Fruit fly (Drosophila melanogaster) whole organism, embryonic: ENCODE results near the gene Jon25Bi.
A peak's percentile ranks its signal among the peaks of the same experiment; 100 is the strongest.

Source experiments
- Atf-2 ChIP-seq: fragments of 200-800 bp; sonication (Bioruptor generic); optimal IDR thresholded peaks from 2 replicates; lab custom pipeline; 2016; ENCODE audit warnings: missing biosample characterization, missing genetic modification characterization
- Bteb2 ChIP-seq: fragments of 200-800 bp; sonication (Bioruptor generic); optimal IDR thresholded peaks from 2 replicates; lab custom pipeline; 2016; ENCODE audit warnings: missing biosample characterization, missing genetic modification characterization
- CG10209 ChIP-seq: fragments of 200-800 bp; sonication (Bioruptor generic); optimal IDR thresholded peaks from 3 replicates; lab custom pipeline; 2017; ENCODE audit warnings: missing biosample characterization, mild to moderate bottlenecking, missing genetic modification characterization, missing genetic modification reagents
- CG10267 ChIP-seq: fragments of 200-800 bp; sonication (Bioruptor generic); optimal IDR thresholded peaks from 2 replicates; lab custom pipeline; 2018; ENCODE audit warnings: missing biosample characterization, mild to moderate bottlenecking, missing genetic modification characterization, moderate library complexity
- CG12236 ChIP-seq: fragments of 200-800 bp; sonication (Bioruptor generic); optimal IDR thresholded peaks from 2 replicates; lab custom pipeline; 2016; ENCODE audit warnings: missing biosample characterization, missing genetic modification characterization
- CG14050 ChIP-seq: fragments of 200-800 bp; sonication (Bioruptor generic); IDR thresholded peaks from 3 replicates; pipeline ENCODE4 v1.3.6; 2022; ENCODE audit warnings: missing biosample characterization, missing genetic modification characterization
- CG14710 ChIP-seq: fragments of 200-800 bp; sonication (Bioruptor generic); optimal IDR thresholded peaks from 3 replicates; lab custom pipeline; 2019; ENCODE audit warnings: missing biosample characterization, mild to moderate bottlenecking, missing genetic modification characterization, moderate library complexity
- CG1647 ChIP-seq: fragments of 200-800 bp; sonication (Bioruptor generic); optimal IDR thresholded peaks from 3 replicates; lab custom pipeline; 2016; ENCODE audit warnings: missing biosample characterization, missing genetic modification characterization
- CG16779 ChIP-seq: fragments of 200-800 bp; sonication (Bioruptor generic); IDR thresholded peaks from 2 replicates; pipeline ENCODE4 v1.3.6; 2022; ENCODE audit warnings: missing biosample characterization, missing genetic modification characterization
- CG1792 ChIP-seq: fragments of 200-800 bp; sonication (Bioruptor generic); optimal IDR thresholded peaks from 2 replicates; lab custom pipeline; 2016; ENCODE audit warnings: missing biosample characterization, missing genetic modification characterization
- CG18619 ChIP-seq: fragments of 200-800 bp; sonication (Bioruptor generic); optimal IDR thresholded peaks from 3 replicates; lab custom pipeline; 2017; ENCODE audit warnings: missing biosample characterization, mild to moderate bottlenecking, missing genetic modification characterization
- CG34376 ChIP-seq: fragments of 200-800 bp; sonication (Bioruptor generic); optimal IDR thresholded peaks from 2 replicates; lab custom pipeline; 2018; ENCODE audit warnings: missing biosample characterization, mild to moderate bottlenecking, missing genetic modification characterization
- CG8924 ChIP-seq: fragments of 200-800 bp; optimal IDR thresholded peaks from 3 replicates; lab custom pipeline; 2019; ENCODE audit warnings: missing biosample characterization, mild to moderate bottlenecking, missing genetic modification characterization, moderate library complexity
- D19A ChIP-seq: fragments of 200-800 bp; optimal IDR thresholded peaks from 3 replicates; lab custom pipeline; 2019; ENCODE audit warnings: missing biosample characterization, mild to moderate bottlenecking, missing genetic modification characterization, moderate library complexity
- Dad ChIP-seq: fragments of 200-800 bp; sonication (Bioruptor generic); optimal IDR thresholded peaks from 3 replicates; lab custom pipeline; 2016; ENCODE audit warnings: missing biosample characterization, missing genetic modification characterization
- Deaf1 ChIP-seq: fragments of 200-800 bp; optimal IDR thresholded peaks from 3 replicates; lab custom pipeline; 2019; ENCODE audit warnings: missing biosample characterization, mild to moderate bottlenecking, missing genetic modification characterization, moderate library complexity
- Dref ChIP-seq: fragments of 200-800 bp; sonication (Bioruptor generic); IDR thresholded peaks from 2 replicates; pipeline ENCODE4 v1.3.6; 2022; ENCODE audit warnings: missing biosample characterization, missing genetic modification characterization
- HLH4C ChIP-seq: fragments of 200-800 bp; sonication (Bioruptor generic); IDR thresholded peaks from 3 replicates; pipeline ENCODE4 v1.3.6; 2022; ENCODE audit warnings: missing biosample characterization, missing genetic modification characterization; ENCODE audit not compliant: partially characterized antibody
- HLHmδ ChIP-seq: fragments of 200-800 bp; sonication (Bioruptor generic); optimal IDR thresholded peaks from 2 replicates; lab custom pipeline; 2018; ENCODE audit warnings: missing biosample characterization, mild to moderate bottlenecking, missing genetic modification characterization, moderate library complexity
- Hey ChIP-seq: fragments of 200-800 bp; sonication (Bioruptor generic); optimal IDR thresholded peaks from 3 replicates; lab custom pipeline; 2018; ENCODE audit warnings: missing biosample characterization, mild to moderate bottlenecking, missing genetic modification characterization
- Lhr ChIP-seq: fragments of 200-800 bp; sonication (Bioruptor generic); optimal IDR thresholded peaks from 3 replicates; lab custom pipeline; 2017; ENCODE audit warnings: mild to moderate bottlenecking, missing biosample characterization, missing genetic modification reagents, missing genetic modification characterization
- Meics ChIP-seq: fragments of 200-800 bp; sonication (Bioruptor generic); optimal IDR thresholded peaks from 2 replicates; lab custom pipeline; 2017; ENCODE audit warnings: missing biosample characterization, mild to moderate bottlenecking, missing genetic modification characterization
- NK7.1 ChIP-seq: fragments of 200-800 bp; sonication (Bioruptor generic); optimal IDR thresholded peaks from 3 replicates; lab custom pipeline; 2016; ENCODE audit warnings: missing biosample characterization, missing genetic modification characterization
- Oaz ChIP-seq: fragments of 200-800 bp; sonication (Bioruptor generic); IDR thresholded peaks from 2 replicates; pipeline ENCODE4 v1.3.6; 2022; ENCODE audit warnings: missing biosample characterization, missing genetic modification characterization
- Sry-δ ChIP-seq: fragments of 200-800 bp; sonication (Bioruptor generic); optimal IDR thresholded peaks from 2 replicates; lab custom pipeline; 2016; ENCODE audit warnings: missing biosample characterization, missing genetic modification characterization
- ash1 ChIP-seq: fragments of 200-800 bp; sonication (Bioruptor generic); optimal IDR thresholded peaks from 2 replicates; lab custom pipeline; 2018; ENCODE audit warnings: missing biosample characterization, mild to moderate bottlenecking, missing genetic modification characterization
- chinmo ChIP-seq: fragments of 200-800 bp; sonication (Bioruptor generic); IDR thresholded peaks from 4 replicates; pipeline ENCODE4 v1.3.6; 2022; ENCODE audit warnings: missing biosample characterization, missing genetic modification characterization; ENCODE audit not compliant: partially characterized antibody
- dan ChIP-seq: fragments of 200-800 bp; sonication (Bioruptor generic); IDR thresholded peaks from 2 replicates; pipeline ENCODE4 v1.3.6; 2022; ENCODE audit warnings: missing biosample characterization, missing genetic modification characterization
- esg ChIP-seq: fragments of 200-800 bp; sonication (Bioruptor generic); conservative IDR thresholded peaks from 2 replicates; pipeline ENCODE4 v1.3.6; 2022; ENCODE audit warnings: missing biosample characterization, missing genetic modification characterization
- eyg ChIP-seq: fragments of 200-800 bp; sonication (Bioruptor generic); optimal IDR thresholded peaks from 3 replicates; lab custom pipeline; 2016; ENCODE audit warnings: missing biosample characterization, missing genetic modification characterization
- fd102C ChIP-seq: fragments of 200-800 bp; sonication (Bioruptor generic); optimal IDR thresholded peaks from 2 replicates; lab custom pipeline; 2018; ENCODE audit warnings: missing biosample characterization, mild to moderate bottlenecking, missing genetic modification characterization, moderate library complexity
- fd3F ChIP-seq: fragments of 200-800 bp; sonication (Bioruptor generic); optimal IDR thresholded peaks from 2 replicates; lab custom pipeline; 2018; ENCODE audit warnings: missing biosample characterization, mild to moderate bottlenecking, missing genetic modification characterization, moderate library complexity
- gcm2 ChIP-seq: fragments of 200-800 bp; sonication (Bioruptor generic); optimal IDR thresholded peaks from 2 replicates; lab custom pipeline; 2016; ENCODE audit warnings: missing biosample characterization, missing genetic modification characterization
- hth ChIP-seq: fragments of >200 bp; optimal IDR thresholded peaks from 2 replicates; lab custom pipeline; 2017; ENCODE audit warnings: inconsistent platforms
- ken ChIP-seq: fragments of 200-800 bp; sonication (Bioruptor generic); IDR thresholded peaks from 3 replicates; pipeline ENCODE4 v1.3.6; 2022; ENCODE audit warnings: missing biosample characterization, missing genetic modification characterization
- kni ChIP-seq: fragments of 200-800 bp; sonication (Bioruptor generic); optimal IDR thresholded peaks from 3 replicates; lab custom pipeline; 2017; ENCODE audit warnings: mild to moderate bottlenecking, missing biosample characterization, missing genetic modification reagents, missing genetic modification characterization
- knrl ChIP-seq: fragments of 200-800 bp; sonication (Bioruptor generic); IDR thresholded peaks from 3 replicates; pipeline ENCODE4 v1.3.6; 2022; ENCODE audit warnings: missing biosample characterization, missing genetic modification characterization; ENCODE audit not compliant: partially characterized antibody
- maf-S ChIP-seq: fragments of 200-800 bp; sonication (Bioruptor generic); optimal IDR thresholded peaks from 2 replicates; lab custom pipeline; 2016; ENCODE audit warnings: missing biosample characterization, missing genetic modification characterization
- nau ChIP-seq: fragments of 200-800 bp; sonication (Bioruptor generic); optimal IDR thresholded peaks from 3 replicates; lab custom pipeline; 2017; ENCODE audit warnings: missing biosample characterization, mild to moderate bottlenecking, missing genetic modification characterization, missing genetic modification reagents
- peb ChIP-seq: fragments of 200-800 bp; sonication (Bioruptor generic); IDR thresholded peaks from 2 replicates; pipeline ENCODE4 v1.3.6; 2022; ENCODE audit warnings: missing biosample characterization, missing genetic modification characterization
- prd ChIP-seq, 3 experiments: fragments of >200 bp in 2 of 3; fragments of 200-800 bp in 1 of 3; sonication (Bioruptor generic) in 1 of 3; optimal IDR thresholded peaks in 2 of 3; IDR thresholded peaks in 1 of 3; 2 replicates in 2 of 3; 3 replicates in 1 of 3; pipeline versions ENCODE4 v1.3.6 to Lab custom; 2017 to 2022; ENCODE audit warnings: missing biosample characterization in 1 of 3, missing genetic modification characterization in 1 of 3
- sens-2 ChIP-seq: fragments of 200-800 bp; sonication (Bioruptor generic); IDR thresholded peaks from 2 replicates; pipeline ENCODE4 v1.3.6; 2022; ENCODE audit warnings: missing biosample characterization, missing genetic modification characterization
- tin ChIP-seq: fragments of 200-800 bp; sonication (Bioruptor generic); optimal IDR thresholded peaks from 3 replicates; lab custom pipeline; 2016; ENCODE audit warnings: missing biosample characterization, missing genetic modification characterization
- tio ChIP-seq: fragments of 200-800 bp; sonication (Bioruptor generic); optimal IDR thresholded peaks from 2 replicates; lab custom pipeline; 2017; ENCODE audit warnings: missing biosample characterization, missing genetic modification characterization, inconsistent platforms
- tna ChIP-seq: fragments of 200-800 bp; sonication (Bioruptor generic); IDR thresholded peaks from 2 replicates; pipeline ENCODE4 v1.3.6; 2022; ENCODE audit warnings: missing biosample characterization, missing genetic modification characterization; ENCODE audit not compliant: partially characterized antibody
- toy ChIP-seq: fragments of 200-800 bp; sonication (Bioruptor generic); IDR thresholded peaks from 2 replicates; pipeline ENCODE4 v1.3.6; 2022; ENCODE audit warnings: missing biosample characterization, missing genetic modification characterization
- ttk ChIP-seq: fragments of 200-800 bp; sonication (Bioruptor generic); IDR thresholded peaks from 2 replicates; pipeline ENCODE4 v2.1.2; 2022; ENCODE audit warnings: missing biosample characterization, missing genetic modification characterization
- twi ChIP-seq: fragments of 200-800 bp; optimal IDR thresholded peaks from 2 replicates; lab custom pipeline; 2019; ENCODE audit warnings: missing biosample characterization, mild to moderate bottlenecking, missing genetic modification characterization, moderate library complexity
- usp ChIP-seq: fragments of >200 bp; optimal IDR thresholded peaks from 2 replicates; lab custom pipeline; 2017; ENCODE audit warnings: missing biosample characterization, missing genetic modification characterization
- vvl ChIP-seq: fragments of 200-800 bp; sonication (Bioruptor generic); IDR thresholded peaks from 2 replicates; pipeline ENCODE4 v1.3.6; 2022; ENCODE audit warnings: missing biosample characterization, missing genetic modification characterization
- zfh2 ChIP-seq: fragments of 200-800 bp; sonication (Bioruptor generic); optimal IDR thresholded peaks from 2 replicates; lab custom pipeline; 2016; ENCODE audit warnings: missing biosample characterization, missing genetic modification characterization

The Jon25Bi gene

DNA sequence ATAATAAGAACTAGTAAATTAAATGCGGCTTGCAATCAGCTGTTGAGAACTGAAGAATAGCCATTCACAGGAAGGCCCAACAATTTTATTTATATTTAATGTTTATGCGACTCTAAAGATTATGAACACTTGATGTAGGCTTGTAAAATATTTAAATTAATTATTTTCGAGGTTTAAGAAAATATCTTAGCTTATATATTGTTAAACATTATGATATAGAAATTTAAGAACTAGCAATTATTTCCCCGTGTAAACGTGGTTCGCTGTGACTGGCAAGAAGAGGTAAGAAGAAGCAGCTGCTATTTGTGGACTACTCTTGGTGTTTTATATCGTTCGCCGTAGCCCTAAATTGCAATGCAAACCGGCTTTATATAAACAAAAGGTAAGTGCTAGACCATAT, 9.6 kb downstream of the Jon25Bi start, which contains the start of the genes mRpL24 and betaggt-I (continued):
- TF ChIP-seq ash1 (GFP tag; lab: Kevin White, UChicago) (peak; percentile 25), Deaf1 (tag; lab: Kevin White, UChicago) (peak; percentile 81), esg (GFP tag; lab: Robert Waterston, UW) (peak; percentile 95), fd3F (GFP tag; lab: Kevin White, UChicago) (peak; percentile 96), ttk (GFP tag; lab: Robert Waterston, UW) (peak; percentile 98), tna (GFP tag; lab: Robert Waterston, UW) (no peak), hth (lab: Kevin White, UChicago) (no peak), CG12236 (GFP tag; lab: Kevin White, UChicago) (peak; percentile 50), kni (GFP tag; lab: Kevin White, UChicago) (no peak), twi (tag; lab: Kevin White, UChicago) (peak; percentile 93), toy (GFP tag; lab: Robert Waterston, UW) (peak; percentile 88), prd (optimal IDR thresholded peaks at IDR 0.05; lab: Kevin White, UChicago) (no peak), prd (GFP tag; IDR thresholded peaks at IDR 0.05; lab: Robert Waterston, UW) (peak; percentile 97), nau (GFP tag; lab: Kevin White, UChicago) (no peak), CG18619 (GFP tag; lab: Kevin White, UChicago) (peak; percentile 93), Dad (GFP tag; lab: Kevin White, UChicago) (peak; percentile 49), CG1647 (GFP tag; lab: Kevin White, UChicago) (peak; percentile 72), maf-S (GFP tag; lab: Kevin White, UChicago) (peak; percentile 80), knrl (GFP tag; lab: Robert Waterston, UW) (no peak; the same call in 2 of the 3 replicates), gcm2 (GFP tag; lab: Kevin White, UChicago) (peak; percentile 70), CG34376 (GFP tag; lab: Kevin White, UChicago) (peak; percentile 91), vvl (GFP tag; lab: Robert Waterston, UW) (peak; percentile 99), peb (GFP tag; lab: Robert Waterston, UW) (peak; percentile 89), CG16779 (GFP tag; lab: Robert Waterston, UW) (peak; percentile 86), eyg (GFP tag; lab: Kevin White, UChicago) (no peak), Meics (GFP tag; lab: Kevin White, UChicago) (peak; percentile 96), CG10209 (GFP tag; lab: Kevin White, UChicago) (peak; percentile 95), Hey (tag; lab: Kevin White, UChicago) (peak; percentile 70), Oaz (GFP tag; lab: Robert Waterston, UW) (peak; percentile 95), CG8924 (tag; lab: Kevin White, UChicago) (peak; percentile 98), CG10267 (peak; percentile 92), D19A (tag; lab: Kevin White, UChicago) (peak; percentile 93), Dref (GFP tag; lab: Robert Waterston, UW) (peak; percentile 40), CG14710 (tag; lab: Kevin White, UChicago) (peak; percentile 96), tio (peak; percentile 91), ken (GFP tag; lab: Robert Waterston, UW) (peak; percentile 97), tin (GFP tag; lab: Kevin White, UChicago) (peak; percentile 90), zfh2 (GFP tag; lab: Kevin White, UChicago) (peak; percentile 87), Sry-δ (peak; percentile 33), fd102C (peak; percentile 72), HLH4C (GFP tag; lab: Robert Waterston, UW) (no peak), NK7.1 (peak; percentile 35), dan (GFP tag; lab: Robert Waterston, UW) (peak; percentile 33; the same call in 1 of the 2 replicates), sens-2 (peak; percentile 95), Atf-2 (peak; percentile 50), HLHmδ (GFP tag; lab: Kevin White, UChicago) (no peak), Lhr (peak; percentile 77), CG14050 (peak; percentile 94), Bteb2 (GFP tag; lab: Kevin White, UChicago) (peak; percentile 92), chinmo (GFP tag; lab: Robert Waterston, UW) (no peak), usp (GFP tag; lab: Kevin White, UChicago) (no peak), CG1792 (GFP tag; lab: Kevin White, UChicago) (peak; percentile 62)
